Fruit fly (Drosophila melanogaster) whole organism, prepupa: ENCODE results near the gene CG34428.

Experiments used
- Blimp-1 ChIP-seq: fragments of 200-800 bp; sonication (Bioruptor generic); optimal IDR thresholded peaks from 3 replicates; lab custom pipeline; 2017; ENCODE audit warnings: missing biosample characterization, missing genetic modification characterization, mild to moderate bottlenecking, moderate library complexity, missing genetic modification reagents
- CG10631 ChIP-seq: fragments of 200-800 bp; sonication (Bioruptor generic); optimal IDR thresholded peaks from 2 replicates; lab custom pipeline; 2016; ENCODE audit warnings: missing biosample characterization, missing genetic modification characterization
- CG10669 ChIP-seq: fragments of 200-800 bp; sonication (Bioruptor generic); optimal IDR thresholded peaks from 3 replicates; lab custom pipeline; 2018; ENCODE audit warnings: missing biosample characterization, mild to moderate bottlenecking, missing genetic modification characterization, moderate library complexity
- CG11294 ChIP-seq: fragments of 200-800 bp; sonication (Bioruptor generic); IDR thresholded peaks from 2 replicates; pipeline ENCODE4 v1.3.6; 2022; ENCODE audit warnings: missing biosample characterization, missing genetic modification characterization
- CG15336 ChIP-seq: fragments of 200-800 bp; sonication (Bioruptor generic); IDR thresholded peaks from 2 replicates; pipeline ENCODE4 v1.3.6; 2022; ENCODE audit warnings: missing biosample characterization, missing genetic modification characterization
- CG1621 ChIP-seq: fragments of 200-800 bp; sonication (Bioruptor generic); optimal IDR thresholded peaks from 3 replicates; lab custom pipeline; 2018; ENCODE audit warnings: missing biosample characterization, mild to moderate bottlenecking, missing genetic modification characterization
- CG3032 ChIP-seq: fragments of 200-800 bp; optimal IDR thresholded peaks from 2 replicates; lab custom pipeline; 2019; ENCODE audit warnings: missing biosample characterization, mild to moderate bottlenecking, missing genetic modification characterization, moderate library complexity
- CG31627 ChIP-seq: fragments of 200-800 bp; sonication (Bioruptor generic); optimal IDR thresholded peaks from 3 replicates; lab custom pipeline; 2016; ENCODE audit warnings: missing biosample characterization, missing genetic modification characterization
- CG32006 ChIP-seq: fragments of 200-800 bp; sonication (Bioruptor generic); optimal IDR thresholded peaks from 3 replicates; lab custom pipeline; 2017; ENCODE audit warnings: missing biosample characterization, mild to moderate bottlenecking, missing genetic modification characterization
- CG34406 ChIP-seq: fragments of 200-800 bp; sonication (Bioruptor generic); optimal IDR thresholded peaks from 3 replicates; lab custom pipeline; 2016; ENCODE audit warnings: missing biosample characterization, missing genetic modification characterization
- CG3919 ChIP-seq: fragments of 200-800 bp; sonication (Bioruptor generic); optimal IDR thresholded peaks from 3 replicates; lab custom pipeline; 2016; ENCODE audit warnings: missing biosample characterization, missing genetic modification characterization
- CG6163 ChIP-seq: fragments of 200-800 bp; sonication (Bioruptor generic); IDR thresholded peaks from 3 replicates; pipeline ENCODE4 v1.3.6; 2022; ENCODE audit warnings: missing biosample characterization, missing genetic modification characterization
- CG6792 ChIP-seq: fragments of 200-800 bp; sonication (Bioruptor generic); optimal IDR thresholded peaks from 3 replicates; lab custom pipeline; 2016; ENCODE audit warnings: missing biosample characterization, missing genetic modification characterization
- CG6808 ChIP-seq: fragments of 200-800 bp; sonication (Bioruptor generic); optimal IDR thresholded peaks from 3 replicates; lab custom pipeline; 2017; ENCODE audit warnings: missing biosample characterization, missing genetic modification characterization, mild to moderate bottlenecking, moderate library complexity, missing genetic modification reagents
- CG6854 ChIP-seq: fragments of 200-800 bp; sonication (Bioruptor generic); optimal IDR thresholded peaks from 2 replicates; lab custom pipeline; 2017; ENCODE audit warnings: missing biosample characterization, mild to moderate bottlenecking, missing genetic modification characterization
- CG8119 ChIP-seq: fragments of 200-800 bp; sonication (Bioruptor generic); IDR thresholded peaks from 3 replicates; pipeline ENCODE4 v1.3.6; 2022; ENCODE audit warnings: missing biosample characterization, missing genetic modification characterization
- CG8632 ChIP-seq: fragments of 200-800 bp; sonication (Bioruptor generic); optimal IDR thresholded peaks from 3 replicates; lab custom pipeline; 2016; ENCODE audit warnings: missing biosample characterization, missing genetic modification characterization
- CG9139 ChIP-seq: fragments of 200-800 bp; sonication (Bioruptor generic); optimal IDR thresholded peaks from 3 replicates; lab custom pipeline; 2017; ENCODE audit warnings: missing biosample characterization, mild to moderate bottlenecking, missing genetic modification characterization
- Eip75B ChIP-seq: fragments of 200-800 bp; sonication (Bioruptor generic); optimal IDR thresholded peaks from 3 replicates; lab custom pipeline; 2016; ENCODE audit warnings: missing biosample characterization, missing genetic modification characterization
- Eip78C ChIP-seq: fragments of 200-800 bp; sonication (Bioruptor generic); peaks from one replicate; lab custom pipeline; 2016; ENCODE audit warnings: missing biosample characterization, missing genetic modification characterization
- Eip93F ChIP-seq: fragments of 200-800 bp; sonication (Bioruptor generic); optimal IDR thresholded peaks from 2 replicates; lab custom pipeline; 2016; ENCODE audit warnings: missing biosample characterization, mild to moderate bottlenecking, missing genetic modification characterization
- Ets96B ChIP-seq: fragments of 200-800 bp; optimal IDR thresholded peaks from 2 replicates; lab custom pipeline; 2019; ENCODE audit warnings: missing biosample characterization, mild to moderate bottlenecking, missing genetic modification characterization, moderate library complexity
- Gug ChIP-seq: fragments of 200-800 bp; sonication (Bioruptor generic); IDR thresholded peaks from 2 replicates; pipeline ENCODE4 v1.3.6; 2022; ENCODE audit warnings: missing biosample characterization, missing genetic modification characterization
- Hr38 ChIP-seq: sonication (Bioruptor generic); optimal IDR thresholded peaks from 2 replicates; lab custom pipeline; 2016; ENCODE audit warnings: missing biosample characterization, missing genetic modification characterization
- Hr39 ChIP-seq: fragments of 200-800 bp; sonication (Bioruptor generic); optimal IDR thresholded peaks from 2 replicates; lab custom pipeline; 2016; ENCODE audit warnings: missing biosample characterization, missing genetic modification characterization
- Hr4 ChIP-seq: fragments of 200-800 bp; sonication (Bioruptor generic); optimal IDR thresholded peaks from 3 replicates; lab custom pipeline; 2016; ENCODE audit warnings: missing biosample characterization, missing genetic modification characterization
- Lpt ChIP-seq: fragments of 200-800 bp; sonication (Bioruptor generic); optimal IDR thresholded peaks from 3 replicates; lab custom pipeline; 2016; ENCODE audit warnings: missing biosample characterization, missing genetic modification characterization
- Met ChIP-seq: fragments of 200-800 bp; sonication (Bioruptor generic); optimal IDR thresholded peaks from 3 replicates; lab custom pipeline; 2016; ENCODE audit warnings: missing biosample characterization, missing genetic modification characterization
- Smox ChIP-seq: fragments of 200-800 bp; sonication (Bioruptor generic); optimal IDR thresholded peaks from 3 replicates; lab custom pipeline; 2016; ENCODE audit warnings: missing biosample characterization, missing genetic modification characterization
- Sox102F ChIP-seq: fragments of 200-800 bp; sonication (Bioruptor generic); optimal IDR thresholded peaks from 2 replicates; lab custom pipeline; 2016; ENCODE audit warnings: missing biosample characterization, mild to moderate bottlenecking, missing genetic modification characterization
- Sox14 ChIP-seq: fragments of 200-800 bp; sonication (Bioruptor generic); optimal IDR thresholded peaks from 3 replicates; lab custom pipeline; 2016; ENCODE audit warnings: missing biosample characterization, missing genetic modification characterization
- achi ChIP-seq: fragments of 200-800 bp; sonication (Bioruptor generic); optimal IDR thresholded peaks from 3 replicates; lab custom pipeline; 2016; ENCODE audit warnings: missing biosample characterization, missing genetic modification characterization
- acj6 ChIP-seq: fragments of 200-800 bp; sonication (Bioruptor generic); optimal IDR thresholded peaks from 3 replicates; lab custom pipeline; 2016; ENCODE audit warnings: missing biosample characterization, missing genetic modification characterization
- cyc ChIP-seq: fragments of 200-800 bp; sonication (Bioruptor generic); optimal IDR thresholded peaks from 3 replicates; lab custom pipeline; 2016; ENCODE audit warnings: missing biosample characterization, missing genetic modification characterization
- dac ChIP-seq: fragments of 200-800 bp; sonication (Bioruptor generic); optimal IDR thresholded peaks from 2 replicates; lab custom pipeline; 2017; ENCODE audit warnings: missing biosample characterization, mild to moderate bottlenecking, missing genetic modification characterization
- dsx ChIP-seq: fragments of 200-800 bp; optimal IDR thresholded peaks from 3 replicates; lab custom pipeline; 2019; ENCODE audit warnings: missing biosample characterization, mild to moderate bottlenecking, missing genetic modification characterization, moderate library complexity; ENCODE audit not compliant: poor library complexity, severe bottlenecking
- esn ChIP-seq: fragments of 200-800 bp; sonication (Bioruptor generic); optimal IDR thresholded peaks from 2 replicates; lab custom pipeline; 2016; ENCODE audit warnings: missing biosample characterization, mild to moderate bottlenecking, missing genetic modification characterization, moderate library complexity
- fd59A ChIP-seq: fragments of 200-800 bp; sonication (Bioruptor generic); optimal IDR thresholded peaks from 2 replicates; lab custom pipeline; 2017; ENCODE audit warnings: missing biosample characterization, mild to moderate bottlenecking, missing genetic modification characterization, missing genetic modification reagents
- fd85E ChIP-seq: fragments of 200-800 bp; sonication (Bioruptor generic); optimal IDR thresholded peaks from 3 replicates; lab custom pipeline; 2016; ENCODE audit warnings: missing biosample characterization, missing genetic modification characterization
- fkh ChIP-seq: fragments of 200-800 bp; sonication (Bioruptor generic); optimal IDR thresholded peaks from 3 replicates; lab custom pipeline; 2017; ENCODE audit warnings: missing biosample characterization, mild to moderate bottlenecking, missing genetic modification characterization, moderate library complexity
- lz ChIP-seq: fragments of 200-800 bp; sonication (Bioruptor generic); optimal IDR thresholded peaks from 3 replicates; lab custom pipeline; 2016; ENCODE audit warnings: missing biosample characterization, missing genetic modification characterization
- net ChIP-seq: fragments of 200-800 bp; sonication (Bioruptor generic); optimal IDR thresholded peaks from 3 replicates; lab custom pipeline; 2016; ENCODE audit warnings: missing biosample characterization, missing genetic modification characterization
- salr ChIP-seq, 2 experiments: fragments of 200-800 bp; sonication (Bioruptor generic); optimal IDR thresholded peaks; 3 replicates each; lab custom pipeline; 2016 to 2018; ENCODE audit warnings: missing biosample characterization in 2 of 2, missing genetic modification characterization in 2 of 2, mild to moderate bottlenecking in 1 of 2
- ss ChIP-seq, 2 experiments: fragments of 200-800 bp; sonication (Bioruptor generic); optimal IDR thresholded peaks; 2 replicates in 1 of 2; 3 replicates in 1 of 2; lab custom pipeline; 2017 to 2018; ENCODE audit warnings: mild to moderate bottlenecking in 2 of 2, missing biosample characterization in 2 of 2, missing genetic modification characterization in 2 of 2, moderate library complexity in 1 of 2
- svp ChIP-seq: fragments of 200-800 bp; sonication (Bioruptor generic); peaks from one replicate; lab custom pipeline; 2016; ENCODE audit warnings: missing biosample characterization, missing genetic modification characterization
- topi ChIP-seq: fragments of 200-800 bp; sonication (Bioruptor generic); optimal IDR thresholded peaks from 3 replicates; lab custom pipeline; 2016; ENCODE audit warnings: missing biosample characterization, missing genetic modification characterization

The CG34428 gene

dm6 chr3L:13041292-13042067 is 20.1 kb upstream of the CG34428 start, which contains the start of gene RpS4 (continued):
- TF ChIP-seq svp (GFP tag; lab: Kevin White, UChicago) (peak; percentile 84), Smox (peak; percentile 70), CG3919 (GFP tag; lab: Kevin White, UChicago) (peak; percentile 94), dsx (GFP tag; lab: Kevin White, UChicago) (peak; percentile 67), topi (GFP tag; lab: Kevin White, UChicago) (peak; percentile 82), Eip75B (GFP tag; lab: Kevin White, UChicago) (peak; percentile 86), fd59A (peak; percentile 69), net (GFP tag; lab: Kevin White, UChicago) (peak; percentile 93), lz (GFP tag; lab: Kevin White, UChicago) (peak; percentile 89), Gug (GFP tag; lab: Robert Waterston, UW) (peak; percentile 30; the same call in 1 of the 2 replicates), Eip93F (no peak), Sox102F (peak; percentile 88), CG34406 (peak; percentile 82), fkh (GFP tag; lab: Kevin White, UChicago) (peak; percentile 79), CG3032 (tag; lab: Kevin White, UChicago) (peak; percentile 69), Blimp-1 (GFP tag; lab: Kevin White, UChicago) (peak; percentile 79), Hr4 (GFP tag; lab: Kevin White, UChicago) (no peak), CG6792 (peak; percentile 71), CG6854 (peak; percentile 99), Ets96B (tag; lab: Kevin White, UChicago) (peak; percentile 59), CG8632 (peak; percentile 74), cyc (GFP tag; lab: Kevin White, UChicago) (peak; percentile 84), achi (GFP tag; lab: Kevin White, UChicago) (peak; percentile 75), CG11294 (GFP tag; lab: Robert Waterston, UW) (peak; percentile 36; the same call in 1 of the 2 replicates), Hr38 (GFP tag; lab: Kevin White, UChicago) (no peak), CG6808 (GFP tag; lab: Kevin White, UChicago) (peak; percentile 79), Eip78C (GFP tag; lab: Kevin White, UChicago) (peak; percentile 96), Lpt (GFP tag; lab: Kevin White, UChicago) (no peak), Hr39 (GFP tag; lab: Kevin White, UChicago) (peak; percentile 79), CG1621 (tag; lab: Kevin White, UChicago) (peak; percentile 88), Met (GFP tag; lab: Kevin White, UChicago) (peak; percentile 86), CG10631 (peak; percentile 55), CG32006 (GFP tag; lab: Kevin White, UChicago) (peak; percentile 34), ss (GFP tag; optimal IDR thresholded peaks at IDR 0.05; lab: Kevin White, UChicago) (peak; percentile 89 to 95), acj6 (GFP tag; lab: Kevin White, UChicago) (peak; percentile 65), CG8119 (GFP tag; lab: Robert Waterston, UW) (peak; percentile 50; the same call in 2 of the 3 replicates), CG31627 (peak; percentile 83), CG6163 (GFP tag; lab: Robert Waterston, UW) (peak; percentile 90)
- TF ChIP-seq, all 60 proteins: peak for 53

dm6 chr3L:13044335-13044814 is 17.2 kb upstream of the CG34428 start, which contains the start of gene Syx13:
TSS of gene Syx13 (plus strand) at chr3L:13044434.
- no peak for TF ChIP-seq CG6163 (GFP tag; lab: Robert Waterston, UW)
- TF ChIP-seq CG10631: no peak
- TF ChIP-seq Ets96B (tag; lab: Kevin White, UChicago): peak; percentile 19
- TF ChIP-seq CG34406: no peak
- TF ChIP-seq CG8119 (GFP tag; lab: Robert Waterston, UW): no peak
- TF ChIP-seq CG15336 (GFP tag; lab: Robert Waterston, UW): peak; percentile 14; the same call in 1 of the 2 replicates
- peak; percentile 29 for TF ChIP-seq CG6808 (GFP tag; lab: Kevin White, UChicago)
- TF ChIP-seq CG9139 (GFP tag; lab: Kevin White, UChicago): no peak
- TF ChIP-seq fd85E: no peak
- peak; percentile 66 for TF ChIP-seq Eip78C (GFP tag; lab: Kevin White, UChicago)
- TF ChIP-seq net (GFP tag; lab: Kevin White, UChicago): no peak
- no peak for TF ChIP-seq salr (GFP tag; optimal IDR thresholded peaks at IDR 0.05; lab: Kevin White, UChicago)
- TF ChIP-seq fkh (GFP tag; lab: Kevin White, UChicago): peak; percentile 74
- TF ChIP-seq CG6854: peak; percentile 38
- TF ChIP-seq topi (GFP tag; lab: Kevin White, UChicago): peak; percentile 19
- TF ChIP-seq svp (GFP tag; lab: Kevin White, UChicago): peak; percentile 85
- peak; percentile 42 for TF ChIP-seq dsx (GFP tag; lab: Kevin White, UChicago)
- TF ChIP-seq Sox14: peak; percentile 63
- no peak for TF ChIP-seq CG10669 (GFP tag; lab: Kevin White, UChicago)
- no peak for TF ChIP-seq CG31627
- no peak for TF ChIP-seq cyc (GFP tag; lab: Kevin White, UChicago)
- TF ChIP-seq Gug (GFP tag; lab: Robert Waterston, UW): no peak
- TF ChIP-seq CG6792: no peak
- peak; percentile 17 for TF ChIP-seq esn
- TF ChIP-seq Smox: no peak
- TF ChIP-seq dac (GFP tag; lab: Kevin White, UChicago): no peak
